Worm (Caenorhabditis elegans) whole organism, L2 larva: ENCODE results near the gene T25G12.11.

Experiments used
- C34F6.9 ChIP-seq: fragments of 150-350 bp; optimal IDR thresholded peaks from 2 replicates; lab custom pipeline; 2014; ENCODE audit warnings: missing biosample characterization, missing genetic modification characterization
- F13H6.1 ChIP-seq: sonication (generic microtip); optimal IDR thresholded peaks from 2 replicates; lab custom pipeline; 2016; ENCODE audit warnings: missing genetic modification characterization, missing compliant biosample characterization
- R02D3.7 ChIP-seq: fragments of 150-350 bp; optimal IDR thresholded peaks from 2 replicates; lab custom pipeline; 2014; ENCODE audit warnings: missing biosample characterization, missing genetic modification characterization
- Y55F3AM.14 ChIP-seq: fragments of 200-800 bp; sonication (Bioruptor generic); optimal IDR thresholded peaks from 2 replicates; lab custom pipeline; 2018; ENCODE audit warnings: mild to moderate bottlenecking, missing genetic modification characterization, missing compliant biosample characterization
- ZK546.5 ChIP-seq: sonication (generic microtip); optimal IDR thresholded peaks from 2 replicates; lab custom pipeline; 2017; ENCODE audit warnings: missing biosample characterization, missing genetic modification characterization
- ama-1 ChIP-seq: fragments of 150-350 bp; optimal IDR thresholded peaks from 2 replicates; lab custom pipeline; 2018; ENCODE audit warnings: inconsistent platforms
- blmp-1 ChIP-seq: sonication (generic microtip); optimal IDR thresholded peaks from 2 replicates; lab custom pipeline; 2017; ENCODE audit warnings: missing genetic modification characterization, mild to moderate bottlenecking, missing compliant biosample characterization, antibody characterized with exemption, moderate library complexity; ENCODE audit not compliant: insufficient read depth
- ceh-16 ChIP-seq: fragments of 150-350 bp; optimal IDR thresholded peaks from 2 replicates; lab custom pipeline; 2014; ENCODE audit warnings: missing biosample characterization, missing genetic modification characterization
- crh-2 ChIP-seq: sonication (generic microtip); optimal IDR thresholded peaks from 2 replicates; lab custom pipeline; 2017; ENCODE audit warnings: missing biosample characterization, missing genetic modification characterization
- dmd-4 ChIP-seq: sonication (generic microtip); optimal IDR thresholded peaks from 2 replicates; lab custom pipeline; 2017; ENCODE audit warnings: missing biosample characterization, missing genetic modification characterization
- egl-27 ChIP-seq: sonication (generic microtip); optimal IDR thresholded peaks from 3 replicates; lab custom pipeline; 2017; ENCODE audit warnings: missing biosample characterization, missing genetic modification reagents, missing genetic modification characterization
- fos-1 ChIP-seq: fragments of 150-350 bp; optimal IDR thresholded peaks from 2 replicates; lab custom pipeline; 2014; ENCODE audit warnings: missing biosample characterization, missing genetic modification characterization
- gmeb-1 ChIP-seq: fragments of 150-350 bp; optimal IDR thresholded peaks from 2 replicates; lab custom pipeline; 2014; ENCODE audit warnings: missing biosample characterization, missing genetic modification characterization
- lin-11 ChIP-seq: fragments of 150-350 bp; sonication (generic microtip); optimal IDR thresholded peaks from 2 replicates; lab custom pipeline; 2014; ENCODE audit warnings: missing biosample characterization, missing genetic modification characterization, inconsistent platforms, mixed read lengths
- lin-13 ChIP-seq: fragments of 150-350 bp; optimal IDR thresholded peaks from 2 replicates; lab custom pipeline; 2014; ENCODE audit warnings: missing biosample characterization, missing genetic modification reagents, missing genetic modification characterization
- lsy-2 ChIP-seq, 2 experiments: fragments of 150-350 bp in 1 of 2; sonication (generic microtip) in 1 of 2; optimal IDR thresholded peaks; 2 replicates each; lab custom pipeline; 2014 to 2017; ENCODE audit warnings: missing biosample characterization in 2 of 2, missing genetic modification characterization in 2 of 2
- mab-5 ChIP-seq: fragments of 150-350 bp; optimal IDR thresholded peaks from 2 replicates; lab custom pipeline; 2014; ENCODE audit warnings: missing biosample characterization, missing genetic modification characterization
- mdl-1 ChIP-seq, 2 experiments: fragments of 150-350 bp in 1 of 2; sonication (generic microtip) in 1 of 2; optimal IDR thresholded peaks; 2 replicates each; lab custom pipeline; 2017; ENCODE audit warnings: missing biosample characterization in 2 of 2, missing genetic modification characterization in 2 of 2
- nhr-11 ChIP-seq: fragments of 150-350 bp; optimal IDR thresholded peaks from 2 replicates; lab custom pipeline; 2014; ENCODE audit warnings: missing biosample characterization, missing genetic modification characterization
- nhr-129 ChIP-seq: fragments of 150-350 bp; optimal IDR thresholded peaks from 2 replicates; lab custom pipeline; 2014; ENCODE audit warnings: missing biosample characterization, missing genetic modification characterization
- nhr-21 ChIP-seq: fragments of 150-350 bp; optimal IDR thresholded peaks from 2 replicates; lab custom pipeline; 2014; ENCODE audit warnings: missing biosample characterization, missing genetic modification characterization
- nhr-23 ChIP-seq: fragments of 150-350 bp; optimal IDR thresholded peaks from 2 replicates; lab custom pipeline; 2014; ENCODE audit warnings: missing biosample characterization, missing genetic modification reagents, missing genetic modification characterization
- nhr-25 ChIP-seq: fragments of 150-350 bp; sonication (generic microtip); optimal IDR thresholded peaks from 3 replicates; lab custom pipeline; 2014; ENCODE audit warnings: missing biosample characterization, missing genetic modification characterization
- nhr-6 ChIP-seq: fragments of 150-350 bp; optimal IDR thresholded peaks from 2 replicates; lab custom pipeline; 2014; ENCODE audit warnings: missing biosample characterization, missing genetic modification characterization
- nhr-77 ChIP-seq: fragments of 150-350 bp; optimal IDR thresholded peaks from 2 replicates; lab custom pipeline; 2014; ENCODE audit warnings: missing biosample characterization, missing genetic modification characterization
- peb-1 ChIP-seq: fragments of 150-350 bp; optimal IDR thresholded peaks from 2 replicates; lab custom pipeline; 2014; ENCODE audit warnings: missing biosample characterization, missing genetic modification characterization
- sem-4 ChIP-seq: fragments of 150-350 bp; optimal IDR thresholded peaks from 2 replicates; lab custom pipeline; 2014; ENCODE audit warnings: missing biosample characterization, missing genetic modification reagents, missing genetic modification characterization
- skn-1 ChIP-seq: sonication (generic microtip); optimal IDR thresholded peaks from 2 replicates; lab custom pipeline; 2017; ENCODE audit warnings: missing biosample characterization, missing genetic modification characterization
- sma-3 ChIP-seq: sonication (generic microtip); optimal IDR thresholded peaks from 2 replicates; lab custom pipeline; 2016; ENCODE audit warnings: missing genetic modification reagents, missing genetic modification characterization, missing compliant biosample characterization
- sma-9 ChIP-seq, 2 experiments: fragments of 150-350 bp in 1 of 2; sonication (generic microtip) in 1 of 2; optimal IDR thresholded peaks; 2 replicates each; lab custom pipeline; 2014 to 2016; ENCODE audit warnings: missing genetic modification characterization in 2 of 2, mild to moderate bottlenecking in 1 of 2, missing biosample characterization in 1 of 2, missing compliant biosample characterization in 1 of 2, missing genetic modification reagents in 1 of 2, moderate library complexity in 1 of 2
- unc-55 ChIP-seq: fragments of 150-350 bp; sonication (generic microtip); optimal IDR thresholded peaks from 3 replicates; lab custom pipeline; 2014; ENCODE audit warnings: missing biosample characterization, missing genetic modification reagents, missing genetic modification characterization
- ztf-11 ChIP-seq: sonication (generic microtip); optimal IDR thresholded peaks from 2 replicates; lab custom pipeline; 2017; ENCODE audit warnings: missing biosample characterization, missing genetic modification characterization
- ztf-4 ChIP-seq: fragments of 150-350 bp; optimal IDR thresholded peaks from 2 replicates; lab custom pipeline; 2014; ENCODE audit warnings: missing biosample characterization, missing genetic modification characterization

T25G12.11 gene

DNA sequence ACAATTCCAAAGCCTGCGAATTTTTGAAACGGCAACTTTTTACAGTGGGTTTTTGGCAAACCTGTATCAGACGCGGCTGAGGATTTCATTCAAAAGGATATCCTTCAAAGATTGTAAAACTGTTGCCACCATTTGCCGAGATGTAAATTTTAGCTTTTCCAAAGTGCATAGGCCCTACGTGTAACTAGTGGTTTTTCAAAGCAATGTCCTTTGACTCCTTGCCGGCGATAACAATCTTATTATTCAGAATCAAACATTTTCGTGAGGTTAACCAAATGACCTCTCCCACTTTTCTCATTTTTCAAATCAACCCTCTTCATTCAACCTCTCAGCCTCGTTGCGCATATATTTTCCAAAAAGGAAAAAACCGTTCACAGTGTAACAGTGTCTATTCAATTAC is 6.0 kb downstream of the T25G12.11 start, which contains the start of gene T25G12.3:
Gene T25G12.3, plus strand, starts transcription at position 301 of the 400 bp plus-strand sequence.
- TF ChIP-seq nhr-25: peak; percentile 26
- TF ChIP-seq Y55F3AM.14 (GFP tag; lab: Kevin White, UChicago): no peak

DNA sequence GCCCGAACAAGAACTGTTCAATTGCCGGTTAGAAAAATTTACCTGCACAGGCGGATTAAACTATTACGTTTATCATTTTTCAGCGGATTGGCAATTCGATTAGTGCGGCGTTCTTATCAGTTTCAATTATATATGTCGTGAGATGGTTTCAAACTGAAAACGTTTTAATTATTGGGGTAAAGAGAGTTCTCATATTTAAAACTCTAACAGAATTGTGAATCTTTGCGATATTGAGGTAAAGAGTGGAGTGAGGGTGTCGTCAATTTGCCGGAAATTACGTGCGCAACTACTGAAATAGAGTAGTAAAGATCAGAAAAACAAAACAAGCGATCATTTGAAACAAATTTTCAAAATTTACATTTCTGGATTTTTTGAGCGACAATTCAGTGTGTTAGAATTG is 7.2 kb downstream of the T25G12.11 start, which contains the start of gene T25G12.6:
Gene T25G12.6, minus strand, starts transcription at position 101 of the 400 bp plus-strand sequence.
- no peak for TF ChIP-seq sem-4 (tag; lab: Kevin White, UChicago)
- TF ChIP-seq ztf-11: no peak
- no peak for TF ChIP-seq dmd-4
- no peak for TF ChIP-seq R02D3.7 (tag; lab: Kevin White, UChicago)
- peak; percentile 6 for TF ChIP-seq fos-1 (tag; lab: Kevin White, UChicago)

DNA sequence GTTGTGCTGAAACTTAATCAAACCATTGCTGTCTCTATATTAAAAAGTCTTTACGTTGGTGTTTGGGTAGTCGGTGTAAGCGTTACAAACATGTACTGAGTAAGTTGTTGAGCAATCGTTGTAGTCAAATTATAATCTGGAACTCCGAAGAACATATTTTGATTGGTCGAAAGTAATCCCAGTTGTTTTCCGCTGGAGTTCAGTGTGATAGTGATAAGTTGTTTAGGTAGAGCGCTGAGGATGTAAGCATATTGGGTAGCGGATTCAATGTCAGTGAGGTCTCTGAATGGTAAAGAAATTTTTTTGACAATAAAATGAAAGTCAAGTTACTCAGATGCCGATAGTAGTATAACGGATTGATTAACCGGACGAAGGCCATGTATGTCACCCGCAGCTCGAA is 10.0 kb downstream of the T25G12.11 start:
- TF ChIP-seq sma-9 (GFP tag; optimal IDR thresholded peaks at IDR 0.05; lab: Kevin White, UChicago) (no peak), sma-9 (tag; optimal IDR thresholded peaks at IDR 0.05; lab: Kevin White, UChicago) (no peak), ztf-11 (no peak), ZK546.5 (no peak), ceh-16 (no peak), nhr-11 (tag; lab: Kevin White, UChicago) (no peak), nhr-23 (no peak), mab-5 (tag; lab: Kevin White, UChicago) (no peak), gmeb-1 (tag; lab: Kevin White, UChicago) (no peak), crh-2 (tag; lab: Kevin White, UChicago) (no peak), C34F6.9 (tag; lab: Kevin White, UChicago) (no peak), nhr-6 (tag; lab: Kevin White, UChicago) (no peak)

DNA sequence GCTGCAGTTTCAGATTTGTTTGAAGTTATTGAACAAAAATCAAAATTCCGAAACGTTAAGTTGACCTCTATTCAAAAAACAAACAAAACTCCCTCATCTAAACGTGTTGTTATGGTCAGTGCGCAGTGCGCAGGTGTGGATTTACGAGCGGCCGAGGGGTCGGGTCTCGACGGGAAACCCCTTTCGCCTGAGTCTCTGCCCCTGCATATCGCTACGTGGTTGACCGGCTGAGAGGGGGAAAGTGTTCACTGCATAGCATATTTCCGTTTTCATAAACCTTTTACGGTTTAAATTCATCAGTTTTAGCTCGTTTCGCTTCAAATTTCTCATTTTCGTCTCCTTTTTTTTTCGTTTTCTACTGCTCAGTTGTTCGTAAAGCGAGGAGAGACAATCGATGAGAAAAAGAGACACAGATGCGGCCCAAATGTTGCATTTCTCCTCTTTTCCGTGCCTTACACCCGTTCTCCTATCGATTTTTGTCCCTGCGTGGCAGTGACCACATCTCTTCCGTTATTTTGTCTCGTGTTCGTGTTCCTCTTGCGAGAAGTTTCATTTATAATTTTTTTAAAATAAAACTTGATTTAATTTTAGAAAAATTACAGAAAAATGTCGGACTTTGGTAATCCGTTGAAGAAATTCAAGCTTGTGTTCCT is 15.3 kb downstream of the T25G12.11 start, which contains the start of gene rab-6.2:
Gene rab-6.2, plus strand, starts transcription at position 603 of the 653 bp plus-strand sequence.
- TF ChIP-seq unc-55 (GFP tag; lab: Kevin White, UChicago) (peak; percentile 32), crh-2 (tag; lab: Kevin White, UChicago) (peak; percentile 7), nhr-77 (tag; lab: Kevin White, UChicago) (no peak), C34F6.9 (tag; lab: Kevin White, UChicago) (peak; percentile 34), peb-1 (tag; lab: Kevin White, UChicago) (no peak)
- TF ChIP-seq, all 48 proteins: peak for 3

DNA sequence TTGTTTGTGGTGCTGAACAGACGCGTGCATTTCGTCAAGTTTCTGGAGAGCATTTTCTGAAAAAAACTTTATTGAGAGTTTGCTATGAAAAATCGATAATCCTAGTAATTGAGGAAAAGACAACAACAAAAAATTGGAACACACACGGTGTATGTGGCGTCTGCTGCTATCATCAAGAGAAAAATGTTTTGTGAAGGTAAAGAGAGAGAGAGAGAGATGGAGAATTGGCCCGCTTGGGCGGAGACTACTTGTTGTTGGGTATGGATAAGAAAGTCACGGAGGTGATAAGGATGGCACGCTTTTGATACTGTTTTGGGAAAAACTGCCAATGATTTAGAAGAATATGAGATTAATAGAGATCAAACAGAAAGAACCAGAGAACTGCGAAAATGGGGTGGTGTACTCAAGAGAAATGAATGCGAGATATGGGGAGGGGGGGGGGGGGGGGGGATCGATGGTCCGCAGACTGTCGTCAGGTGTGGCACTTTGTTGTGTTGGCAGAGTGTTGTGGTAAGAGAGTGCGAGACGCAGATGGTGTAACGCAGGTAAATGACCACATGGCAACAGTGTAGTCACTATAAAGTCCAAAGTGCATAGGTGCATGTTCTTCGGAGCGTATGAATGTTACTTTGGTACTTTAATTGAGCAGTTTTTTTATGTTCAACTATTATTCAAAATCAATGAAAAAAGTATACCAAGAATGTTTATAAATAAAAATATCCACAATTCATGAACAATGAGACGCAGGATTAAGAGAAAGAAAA is 20.1 kb downstream of the T25G12.11 start, which contains the start of gene acdh-7:
Gene acdh-7, minus strand, starts transcription at position 56 of the 764 bp plus-strand sequence.
- TF ChIP-seq ztf-4 (tag; lab: Kevin White, UChicago) (no peak), fos-1 (tag; lab: Kevin White, UChicago) (peak; percentile 14), crh-2 (tag; lab: Kevin White, UChicago) (peak; percentile 15), nhr-129 (peak; percentile 18), nhr-6 (tag; lab: Kevin White, UChicago) (no peak), ama-1 (lab: Kevin White, UChicago) (peak; percentile 68), nhr-21 (no peak), sma-9 (GFP tag; optimal IDR thresholded peaks at IDR 0.05; lab: Kevin White, UChicago) (peak; percentile 28), sma-9 (tag; optimal IDR thresholded peaks at IDR 0.05; lab: Kevin White, UChicago) (no peak), ceh-16 (no peak), nhr-11 (tag; lab: Kevin White, UChicago) (no peak), gmeb-1 (tag; lab: Kevin White, UChicago) (no peak)

DNA sequence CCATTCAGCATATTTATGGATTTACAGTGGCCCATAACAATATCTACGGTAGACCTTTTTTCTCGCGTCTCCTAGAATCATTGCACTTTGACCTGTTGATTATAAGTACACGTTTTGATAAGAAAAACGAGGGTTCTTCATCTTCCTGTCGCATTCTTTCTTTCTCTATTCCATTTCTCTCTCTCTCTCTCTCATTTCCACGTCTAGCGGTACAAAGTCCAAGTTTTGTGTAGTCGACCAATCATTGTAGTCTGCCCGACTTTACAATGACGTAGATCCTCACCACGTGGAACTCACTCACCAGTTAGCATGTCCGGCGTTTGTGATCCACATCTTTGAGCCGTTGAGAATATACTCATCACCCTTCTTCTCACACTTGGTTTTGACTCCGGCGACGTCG is 21.2 kb downstream of the T25G12.11 start:
- TF ChIP-seq fos-1 (tag; lab: Kevin White, UChicago) (peak; percentile 72), nhr-129 (peak; percentile 82), F13H6.1 (peak; percentile 65), sma-9 (GFP tag; optimal IDR thresholded peaks at IDR 0.05; lab: Kevin White, UChicago) (peak; percentile 87), sma-9 (tag; optimal IDR thresholded peaks at IDR 0.05; lab: Kevin White, UChicago) (no peak), nhr-25 (peak; percentile 12), blmp-1 (tag; lab: Kevin White, UChicago) (peak; percentile 6), egl-27 (tag; lab: Kevin White, UChicago) (no peak), lin-11 (tag; lab: Kevin White, UChicago) (no peak), crh-2 (tag; lab: Kevin White, UChicago) (peak; percentile 88), ama-1 (lab: Kevin White, UChicago) (no peak), C34F6.9 (tag; lab: Kevin White, UChicago) (peak; percentile 24), nhr-23 (no peak), mdl-1 (tag; optimal IDR thresholded peaks at IDR 0.05; lab: Kevin White, UChicago) (peak; percentile 54 to 71), ztf-4 (tag; lab: Kevin White, UChicago) (peak; percentile 44), R02D3.7 (tag; lab: Kevin White, UChicago) (no peak), lsy-2 (tag; optimal IDR thresholded peaks at IDR 0.05; lab: Kevin White, UChicago) (peak in 1 of 2 experiments; percentile 31), skn-1 (tag; lab: Kevin White, UChicago) (no peak), ztf-11 (no peak), sma-3 (peak; percentile 44), lin-13 (GFP tag; lab: Kevin White, UChicago) (peak; percentile 48), nhr-21 (peak; percentile 67), gmeb-1 (tag; lab: Kevin White, UChicago) (peak; percentile 32)
